Fruit fly (Drosophila melanogaster) whole organism, embryonic: ENCODE measurements around the gene CG14930.

Experiments used
- Bdp1 ChIP-seq: fragments of 200-800 bp; sonication (Bioruptor generic); optimal IDR thresholded peaks from 3 replicates; lab custom pipeline; 2016; ENCODE audit warnings: missing biosample characterization, missing genetic modification characterization
- CG10267 ChIP-seq: fragments of 200-800 bp; sonication (Bioruptor generic); optimal IDR thresholded peaks from 2 replicates; lab custom pipeline; 2018; ENCODE audit warnings: missing biosample characterization, mild to moderate bottlenecking, missing genetic modification characterization, moderate library complexity
- CG10462 ChIP-seq: fragments of 200-800 bp; sonication (Bioruptor generic); optimal IDR thresholded peaks from 2 replicates; lab custom pipeline; 2016; ENCODE audit warnings: missing biosample characterization, missing genetic modification characterization
- CG1233 ChIP-seq: fragments of 200-800 bp; sonication (Bioruptor generic); optimal IDR thresholded peaks from 4 replicates; lab custom pipeline; 2018; ENCODE audit warnings: missing biosample characterization, mild to moderate bottlenecking, missing genetic modification characterization
- CG12391 ChIP-seq: fragments of 200-800 bp; sonication (Bioruptor generic); optimal IDR thresholded peaks from 3 replicates; lab custom pipeline; 2018; ENCODE audit warnings: missing biosample characterization, mild to moderate bottlenecking, missing genetic modification characterization, moderate library complexity
- CG14667 ChIP-seq: fragments of 200-800 bp; sonication (Bioruptor generic); IDR thresholded peaks from 2 replicates; pipeline ENCODE4 v1.3.6; 2022; ENCODE audit warnings: missing biosample characterization, missing genetic modification characterization
- CG17802 ChIP-seq: fragments of 200-800 bp; sonication (Bioruptor generic); optimal IDR thresholded peaks from 2 replicates; lab custom pipeline; 2018; ENCODE audit warnings: missing biosample characterization, mild to moderate bottlenecking, missing genetic modification characterization, moderate library complexity
- CG18011 ChIP-seq: fragments of 200-800 bp; sonication (Bioruptor generic); optimal IDR thresholded peaks from 2 replicates; lab custom pipeline; 2017; ENCODE audit warnings: missing biosample characterization, missing genetic modification characterization, mild to moderate bottlenecking, moderate library complexity, missing genotype
- CG2120 ChIP-seq: fragments of 200-800 bp; sonication (Bioruptor generic); optimal IDR thresholded peaks from 3 replicates; lab custom pipeline; 2016; ENCODE audit warnings: missing biosample characterization, missing genetic modification characterization
- CG2712 ChIP-seq: fragments of 200-800 bp; optimal IDR thresholded peaks from 3 replicates; lab custom pipeline; 2019; ENCODE audit warnings: missing biosample characterization, mild to moderate bottlenecking, missing genetic modification characterization, moderate library complexity
- CG2875 ChIP-seq: fragments of 200-800 bp; sonication (Bioruptor generic); optimal IDR thresholded peaks from 2 replicates; lab custom pipeline; 2017; ENCODE audit warnings: missing biosample characterization, mild to moderate bottlenecking, missing genetic modification characterization, missing genetic modification reagents
- CG34376 ChIP-seq: fragments of 200-800 bp; sonication (Bioruptor generic); optimal IDR thresholded peaks from 2 replicates; lab custom pipeline; 2018; ENCODE audit warnings: missing biosample characterization, mild to moderate bottlenecking, missing genetic modification characterization
- CG3838 ChIP-seq: fragments of 200-800 bp; sonication (Bioruptor generic); optimal IDR thresholded peaks from 3 replicates; lab custom pipeline; 2016; ENCODE audit warnings: missing biosample characterization, missing genetic modification characterization
- CG43689 ChIP-seq: fragments of 200-800 bp; sonication (Bioruptor generic); IDR thresholded peaks from 2 replicates; pipeline ENCODE4 v1.3.6; 2022; ENCODE audit warnings: missing biosample characterization, missing genetic modification characterization
- CG4820 ChIP-seq: fragments of 200-800 bp; sonication (Bioruptor generic); optimal IDR thresholded peaks from 3 replicates; lab custom pipeline; 2016; ENCODE audit warnings: missing biosample characterization, missing genetic modification characterization
- CG5953 ChIP-seq: fragments of 200-800 bp; sonication (Bioruptor generic); IDR thresholded peaks from 2 replicates; pipeline ENCODE4 v1.3.6; 2022; ENCODE audit warnings: missing biosample characterization, missing genetic modification characterization
- CG7745 ChIP-seq: fragments of 200-800 bp; sonication (Bioruptor generic); optimal IDR thresholded peaks from 2 replicates; lab custom pipeline; 2018; ENCODE audit warnings: missing biosample characterization, mild to moderate bottlenecking, missing genetic modification characterization, moderate library complexity
- CG7839 ChIP-seq: fragments of 200-800 bp; sonication (Bioruptor generic); optimal IDR thresholded peaks from 3 replicates; lab custom pipeline; 2018; ENCODE audit warnings: missing biosample characterization, mild to moderate bottlenecking, missing genetic modification characterization, moderate library complexity
- CG8281 ChIP-seq: fragments of 200-800 bp; sonication (Bioruptor generic); optimal IDR thresholded peaks from 2 replicates; lab custom pipeline; 2018; ENCODE audit warnings: missing biosample characterization, mild to moderate bottlenecking, missing genetic modification characterization, moderate library complexity
- CG8478 ChIP-seq: fragments of >200 bp; optimal IDR thresholded peaks from 2 replicates; lab custom pipeline; 2018
- CG9215 ChIP-seq: fragments of 200-800 bp; sonication (Bioruptor generic); IDR thresholded peaks from 2 replicates; pipeline ENCODE4 v1.3.6; 2022; ENCODE audit warnings: missing biosample characterization, missing genetic modification characterization
- Dad ChIP-seq: fragments of 200-800 bp; sonication (Bioruptor generic); optimal IDR thresholded peaks from 3 replicates; lab custom pipeline; 2016; ENCODE audit warnings: missing biosample characterization, missing genetic modification characterization
- Dek ChIP-seq: fragments of 200-800 bp; sonication (Bioruptor generic); optimal IDR thresholded peaks from 3 replicates; lab custom pipeline; 2019; ENCODE audit warnings: missing biosample characterization, mild to moderate bottlenecking, missing genetic modification characterization, moderate library complexity
- Dp ChIP-seq: fragments of 200-800 bp; sonication (Bioruptor generic); optimal IDR thresholded peaks from 2 replicates; lab custom pipeline; 2018; ENCODE audit warnings: missing biosample characterization, mild to moderate bottlenecking, missing genetic modification characterization, moderate library complexity
- Drgx ChIP-seq: fragments of 200-800 bp; sonication (Bioruptor generic); IDR thresholded peaks from 2 replicates; pipeline ENCODE4 v1.3.6; 2022; ENCODE audit warnings: missing biosample characterization, missing genetic modification characterization
- Fer2 ChIP-seq: fragments of 200-800 bp; sonication (Bioruptor generic); optimal IDR thresholded peaks from 2 replicates; lab custom pipeline; 2018; ENCODE audit warnings: missing biosample characterization, mild to moderate bottlenecking, missing genetic modification characterization, moderate library complexity
- Hand ChIP-seq: fragments of 200-800 bp; sonication (Bioruptor generic); optimal IDR thresholded peaks from 2 replicates; lab custom pipeline; 2017; ENCODE audit warnings: mild to moderate bottlenecking, missing biosample characterization, missing genetic modification reagents, missing genetic modification characterization
- Hr78 ChIP-seq, 2 experiments: fragments of 200-800 bp in 1 of 2; fragments of >200 bp in 1 of 2; sonication (Bioruptor generic) in 1 of 2; optimal IDR thresholded peaks; 2 replicates each; lab custom pipeline; 2017 to 2019; ENCODE audit warnings: missing biosample characterization in 2 of 2, missing genetic modification characterization in 2 of 2, mild to moderate bottlenecking in 1 of 2, moderate library complexity in 1 of 2
- Six4 ChIP-seq: fragments of 200-800 bp; sonication (Bioruptor generic); optimal IDR thresholded peaks from 2 replicates; lab custom pipeline; 2016; ENCODE audit warnings: missing biosample characterization, missing genetic modification characterization
- Sox100B ChIP-seq: fragments of 200-800 bp; sonication (Bioruptor generic); optimal IDR thresholded peaks from 3 replicates; lab custom pipeline; 2018; ENCODE audit warnings: missing biosample characterization, mild to moderate bottlenecking, missing genetic modification characterization
- Stat92E ChIP-seq, 3 experiments: fragments of >200 bp in 2 of 3; fragments of 200-800 bp in 1 of 3; sonication (Bioruptor generic) in 1 of 3; optimal IDR thresholded peaks; 2 replicates each; lab custom pipeline; 2017 to 2019; ENCODE audit warnings: missing biosample characterization in 3 of 3, missing genetic modification characterization in 3 of 3, mild to moderate bottlenecking in 1 of 3, moderate library complexity in 1 of 3
- amos ChIP-seq: fragments of 200-800 bp; sonication (Bioruptor generic); IDR thresholded peaks from 2 replicates; pipeline ENCODE4 v1.3.6; 2022; ENCODE audit warnings: missing biosample characterization, missing genetic modification characterization; ENCODE audit not compliant: partially characterized antibody
- ap ChIP-seq: fragments of 200-800 bp; sonication (Bioruptor generic); IDR thresholded peaks from 2 replicates; pipeline ENCODE4 v1.3.6; 2022; ENCODE audit warnings: missing biosample characterization, missing genetic modification characterization
- bbx ChIP-seq: fragments of 200-800 bp; sonication (Bioruptor generic); IDR thresholded peaks from 2 replicates; pipeline ENCODE4 v1.3.6; 2022; ENCODE audit warnings: missing biosample characterization, missing genetic modification characterization; ENCODE audit not compliant: partially characterized antibody
- bowl ChIP-seq: fragments of 200-800 bp; sonication (Bioruptor generic); IDR thresholded peaks from 2 replicates; pipeline ENCODE4 v1.3.6; 2022; ENCODE audit warnings: missing biosample characterization, missing genetic modification characterization
- corto ChIP-seq: fragments of 200-800 bp; sonication (Bioruptor generic); optimal IDR thresholded peaks from 2 replicates; lab custom pipeline; 2016; ENCODE audit warnings: missing biosample characterization, mild to moderate bottlenecking, missing genetic modification characterization, moderate library complexity
- crol ChIP-seq: fragments of 200-800 bp; sonication (Bioruptor generic); IDR thresholded peaks from 2 replicates; pipeline ENCODE4 v1.3.6; 2022; ENCODE audit warnings: missing biosample characterization, missing genetic modification characterization
- fd96Cb ChIP-seq: fragments of 200-800 bp; sonication (Bioruptor generic); optimal IDR thresholded peaks from 2 replicates; lab custom pipeline; 2018; ENCODE audit warnings: missing biosample characterization, mild to moderate bottlenecking, missing genetic modification characterization, moderate library complexity
- kay ChIP-seq: fragments of 200-800 bp; sonication (Bioruptor generic); optimal IDR thresholded peaks from 2 replicates; lab custom pipeline; 2016; ENCODE audit warnings: missing biosample characterization, missing genetic modification characterization
- nerfin-2 ChIP-seq: fragments of 200-800 bp; sonication (Bioruptor generic); IDR thresholded peaks from 2 replicates; pipeline ENCODE4 v1.3.6; 2022; ENCODE audit warnings: missing biosample characterization, missing genetic modification characterization; ENCODE audit not compliant: partially characterized antibody
- pan ChIP-seq, 4 experiments: fragments of >200 bp in 3 of 4; fragments of 200-800 bp in 1 of 4; sonication (Bioruptor generic) in 1 of 4; optimal IDR thresholded peaks in 3 of 4; IDR thresholded peaks in 1 of 4; 2 replicates each; pipeline versions ENCODE4 v1.3.6 to Lab custom; 2017 to 2022; ENCODE audit warnings: missing biosample characterization in 2 of 4, missing genetic modification characterization in 2 of 4, mixed read lengths in 1 of 4
- scrt ChIP-seq: fragments of 200-800 bp; sonication (Bioruptor generic); optimal IDR thresholded peaks from 2 replicates; lab custom pipeline; 2018; ENCODE audit warnings: missing biosample characterization, mild to moderate bottlenecking, missing genetic modification characterization, moderate library complexity
- sens ChIP-seq: fragments of 200-800 bp; sonication (Bioruptor generic); peaks from one replicate; lab custom pipeline; 2016; ENCODE audit warnings: missing biosample characterization, missing genetic modification characterization
- shn ChIP-seq: fragments of 200-800 bp; sonication (Bioruptor generic); optimal IDR thresholded peaks from 3 replicates; lab custom pipeline; 2016; ENCODE audit warnings: missing biosample characterization, missing genetic modification characterization
- so ChIP-seq: fragments of 200-800 bp; sonication (Bioruptor generic); IDR thresholded peaks from 3 replicates; pipeline ENCODE4 v1.3.6; 2022; ENCODE audit warnings: missing biosample characterization, missing genetic modification characterization
- tap ChIP-seq: fragments of 200-800 bp; optimal IDR thresholded peaks from 3 replicates; lab custom pipeline; 2019; ENCODE audit warnings: missing biosample characterization, mild to moderate bottlenecking, missing genetic modification characterization, moderate library complexity
- tio ChIP-seq: fragments of 200-800 bp; sonication (Bioruptor generic); optimal IDR thresholded peaks from 2 replicates; lab custom pipeline; 2017; ENCODE audit warnings: missing biosample characterization, missing genetic modification characterization, inconsistent platforms
- tx ChIP-seq: fragments of 200-800 bp; sonication (Bioruptor generic); optimal IDR thresholded peaks from 2 replicates; lab custom pipeline; 2016; ENCODE audit warnings: missing biosample characterization, missing genetic modification characterization
- vnd ChIP-seq: fragments of 200-800 bp; sonication (Bioruptor generic); IDR thresholded peaks from 3 replicates; pipeline ENCODE4 v1.3.6; 2022; ENCODE audit warnings: missing biosample characterization, missing genetic modification characterization; ENCODE audit not compliant: partially characterized antibody
- wor ChIP-seq: fragments of 200-800 bp; sonication (Bioruptor generic); IDR thresholded peaks from 2 replicates; pipeline ENCODE4 v1.3.6; 2022; ENCODE audit warnings: missing biosample characterization, missing genetic modification characterization

CG14930 gene

DNA sequence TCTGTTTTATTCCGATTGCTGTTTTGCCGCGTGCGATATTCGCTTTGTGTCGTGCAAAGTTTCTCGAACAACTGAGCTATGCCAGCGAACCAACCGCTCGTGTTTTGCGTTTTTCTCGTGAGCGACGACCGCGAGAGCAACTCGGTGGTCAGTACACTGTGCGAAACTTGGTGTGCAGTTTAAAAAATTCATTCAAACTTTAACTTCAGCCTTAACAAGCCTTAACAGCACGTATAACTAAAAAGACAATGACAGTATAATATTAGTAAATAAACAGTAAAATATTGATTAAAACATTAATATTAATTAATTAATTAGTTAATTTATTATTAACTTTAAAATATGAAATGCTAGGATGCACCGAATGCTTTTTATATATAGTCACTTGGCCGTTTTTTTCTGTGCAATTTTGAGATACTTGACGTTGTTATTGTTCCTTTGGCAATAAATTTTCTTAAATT is 7.1 kb upstream of the CG14930 start, which contains the start of gene CG31705 (continued):
- TF ChIP-seq scrt (no peak), CG2120 (GFP tag; lab: Kevin White, UChicago) (peak; percentile 50), ap (GFP tag; lab: Robert Waterston, UW) (no peak), CG43689 (GFP tag; lab: Robert Waterston, UW) (no peak), tio (GFP tag; lab: Kevin White, UChicago) (peak; percentile 42), CG8281 (tag; lab: Kevin White, UChicago) (no peak), wor (no peak), crol (GFP tag; lab: Robert Waterston, UW) (no peak), Stat92E (GFP tag; optimal IDR thresholded peaks at IDR 0.05; lab: Kevin White, UChicago) (no peak), CG10267 (tag; lab: Kevin White, UChicago) (peak; percentile 25), Sox100B (GFP tag; lab: Kevin White, UChicago) (peak; percentile 60), CG3838 (GFP tag; lab: Kevin White, UChicago) (no peak), CG2875 (GFP tag; lab: Kevin White, UChicago) (no peak), tx (GFP tag; lab: Kevin White, UChicago) (no peak), so (GFP tag; lab: Robert Waterston, UW) (no peak), vnd (GFP tag; lab: Robert Waterston, UW) (no peak), Dad (GFP tag; lab: Kevin White, UChicago) (no peak), fd96Cb (tag; lab: Kevin White, UChicago) (peak; percentile 33), bowl (GFP tag; lab: Robert Waterston, UW) (no peak), corto (peak; percentile 12), kay (GFP tag; lab: Kevin White, UChicago) (no peak), CG7745 (tag; lab: Kevin White, UChicago) (no peak), shn (GFP tag; lab: Kevin White, UChicago) (no peak), CG18011 (GFP tag; lab: Kevin White, UChicago) (no peak), CG8478 (lab: Kevin White, UChicago) (no peak), CG7839 (tag; lab: Kevin White, UChicago) (peak; percentile 67), Dek (peak; percentile 50), Six4 (GFP tag; lab: Kevin White, UChicago) (no peak), pan (optimal IDR thresholded peaks at IDR 0.05; lab: Kevin White, UChicago) (no peak), pan (GFP tag; optimal IDR thresholded peaks at IDR 0.05 in 1 of 2, IDR thresholded peaks at IDR 0.05 in 1 of 2) (peak in 1 of 2 experiments; percentile 53), sens (GFP tag; lab: Kevin White, UChicago) (peak; percentile 63), tap (peak; percentile 28), Fer2 (tag; lab: Kevin White, UChicago) (no peak), CG2712 (tag; lab: Kevin White, UChicago) (no peak), CG10462 (GFP tag; lab: Kevin White, UChicago) (no peak), CG1233 (GFP tag; lab: Kevin White, UChicago) (peak; percentile 60), CG12391 (tag; lab: Kevin White, UChicago) (peak; percentile 38), amos (GFP tag; lab: Robert Waterston, UW) (no peak), Dp (GFP tag; lab: Kevin White, UChicago) (no peak), bbx (no peak), Hr78 (GFP tag; optimal IDR thresholded peaks at IDR 0.05; lab: Kevin White, UChicago) (no peak), CG17802 (tag; lab: Kevin White, UChicago) (no peak), Drgx (GFP tag; lab: Robert Waterston, UW) (peak; percentile 75), Hand (GFP tag; lab: Kevin White, UChicago) (no peak), Bdp1 (no peak), nerfin-2 (GFP tag; lab: Robert Waterston, UW) (no peak), CG5953 (no peak), CG34376 (GFP tag; lab: Kevin White, UChicago) (no peak), CG9215 (GFP tag; lab: Robert Waterston, UW) (no peak), CG4820 (GFP tag; lab: Kevin White, UChicago) (peak; percentile 11), CG14667 (GFP tag; lab: Robert Waterston, UW) (peak; percentile 22; the same call in 1 of the 2 replicates)
